Fruit fly (Drosophila melanogaster): ENCODE measurements around the gene lmgB.

The lmgB gene

DNA sequence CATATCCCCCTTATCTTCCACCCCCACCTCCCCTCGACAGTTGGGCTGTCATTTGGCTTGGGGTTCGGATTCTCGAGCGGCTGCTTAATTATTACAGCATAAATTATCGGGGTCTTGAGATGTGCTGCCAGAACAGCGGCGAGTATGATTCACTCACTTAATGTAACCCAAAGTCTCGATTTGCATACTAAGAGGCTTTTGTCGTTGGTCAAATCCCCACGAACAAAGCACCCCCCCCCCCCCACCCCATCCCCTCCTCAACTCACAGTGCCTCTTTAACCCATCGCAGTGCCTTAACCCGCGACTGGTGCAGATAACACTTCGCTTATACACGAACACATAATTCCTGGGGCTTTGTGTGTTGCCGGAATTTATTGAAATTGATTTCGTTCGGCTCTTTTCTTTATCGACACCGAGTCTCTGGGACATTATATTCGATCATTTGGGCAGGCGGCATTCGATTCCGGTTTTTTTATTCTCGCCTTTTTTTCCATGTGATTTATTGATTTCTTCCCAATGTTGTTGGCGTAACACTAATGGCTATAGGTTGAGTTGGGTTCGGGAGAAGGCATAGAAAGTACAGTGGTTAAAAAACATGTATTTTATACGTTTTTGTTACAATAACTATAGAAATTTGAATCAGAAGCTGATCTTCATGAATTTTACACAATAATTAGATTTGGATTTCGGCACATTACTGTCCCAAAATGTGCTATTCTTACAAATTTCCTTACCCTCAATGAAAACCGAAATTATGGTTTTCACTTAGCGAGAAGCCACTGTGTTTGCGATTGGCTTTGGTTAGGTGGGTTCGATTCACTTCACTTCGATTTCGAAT, 25.6 kb upstream of the lmgB start (continued):
- peak; percentile 54 for TF ChIP-seq CG30431 (GFP tag; optimal IDR thresholded peaks at IDR 0.05)
- no peak for TF ChIP-seq CG5953 (GFP tag; IDR thresholded peaks at IDR 0.05)
- TF ChIP-seq Atf6 (GFP tag; IDR thresholded peaks at IDR 0.05), result no peak
- TF ChIP-seq CG14050 (GFP tag; IDR thresholded peaks at IDR 0.05), result no peak
- TF ChIP-seq Usf (GFP tag; optimal IDR thresholded peaks at IDR 0.05), result no peak
- peak; percentile 30 for TF ChIP-seq Sox100B (GFP tag; optimal IDR thresholded peaks at IDR 0.05)
- TF ChIP-seq CG7786 (GFP tag; optimal IDR thresholded peaks at IDR 0.05), result peak; percentile 32
- peak; percentile 13 for TF ChIP-seq jumu (GFP tag; optimal IDR thresholded peaks at IDR 0.05)
- no peak for TF ChIP-seq Hr39 (optimal IDR thresholded peaks at IDR 0.05)
- peak; percentile 38 for TF ChIP-seq pho (GFP tag; optimal IDR thresholded peaks at IDR 0.05)
- TF ChIP-seq bab2 (GFP tag; optimal IDR thresholded peaks at IDR 0.05), result peak; percentile 23
- TF ChIP-seq MBD-R2 (GFP tag; IDR thresholded peaks at IDR 0.05), result no peak
- TF ChIP-seq sisA (GFP tag; IDR thresholded peaks at IDR 0.05), result no peak
- TF ChIP-seq Chrac-16 (GFP tag; optimal IDR thresholded peaks at IDR 0.05), result peak; percentile 53
- TF ChIP-seq lov (optimal IDR thresholded peaks at IDR 0.05), result no peak
- 0 out of 3 replicates have a peak, but pooled peaks have one; percentile 12 for TF ChIP-seq lov (GFP tag; IDR thresholded peaks at IDR 0.05)
- no peak for TF ChIP-seq aop (GFP tag; IDR thresholded peaks at IDR 0.05)
- TF ChIP-seq gcm (GFP tag; optimal IDR thresholded peaks at IDR 0.05), result peak; percentile 14
- TF ChIP-seq CG13296 (GFP tag; optimal IDR thresholded peaks at IDR 0.05), result no peak
- TF ChIP-seq en (GFP tag; optimal IDR thresholded peaks at IDR 0.05), result peak; percentile 19
- no peak for TF ChIP-seq usp (GFP tag; optimal IDR thresholded peaks at IDR 0.05)
- peak; percentile 29 to 49 for TF ChIP-seq Pdp1 (GFP tag; optimal IDR thresholded peaks at IDR 0.05)
- no peak for TF ChIP-seq CG14965 (GFP tag; optimal IDR thresholded peaks at IDR 0.05; ENCODE audit: borderline replicate concordance)
- no peak for TF ChIP-seq bbx (GFP tag; IDR thresholded peaks at IDR 0.05; ENCODE audit: partially characterized antibody)
- peak; percentile 88 for TF ChIP-seq crol (GFP tag; IDR thresholded peaks at IDR 0.05)
- peak; percentile 34 for TF ChIP-seq fd96Cb (tag; optimal IDR thresholded peaks at IDR 0.05)
- TF ChIP-seq HHEX (GFP tag; optimal IDR thresholded peaks at IDR 0.05), result no peak
- no peak for TF ChIP-seq CG7987 (GFP tag; optimal IDR thresholded peaks at IDR 0.05)
- 0 out of 4 replicates have a peak, but pooled peaks have one; percentile 79 for TF ChIP-seq chinmo (GFP tag; IDR thresholded peaks at IDR 0.05; ENCODE audit: partially characterized antibody)
- TF ChIP-seq wor (GFP tag; IDR thresholded peaks at IDR 0.05), result no peak
- no peak for TF ChIP-seq CG11093 (GFP tag; IDR thresholded peaks at IDR 0.05)
- TF ChIP-seq phol (tag; optimal IDR thresholded peaks at IDR 0.05), result peak; percentile 61
- peak; percentile 32 for TF ChIP-seq org-1 (GFP tag; optimal IDR thresholded peaks at IDR 0.05)
- TF ChIP-seq CG6654 (GFP tag; optimal IDR thresholded peaks at IDR 0.05), result no peak
- TF ChIP-seq Dll (GFP tag; IDR thresholded peaks at IDR 0.05; ENCODE audit: partially characterized antibody), result no peak
- peak; percentile 71 for TF ChIP-seq Deaf1 (tag; optimal IDR thresholded peaks at IDR 0.05)
- TF ChIP-seq Vsx1 (GFP tag; optimal IDR thresholded peaks at IDR 0.05), result no peak
- no peak for TF ChIP-seq gce (GFP tag; IDR thresholded peaks at IDR 0.05)
- TF ChIP-seq tgo (GFP tag; IDR thresholded peaks at IDR 0.05), result 0 out of 3 replicates have a peak, but pooled peaks have one; percentile 39
- no peak for TF ChIP-seq CG15011 (GFP tag; optimal IDR thresholded peaks at IDR 0.05)
- no peak for TF ChIP-seq CG6765 (GFP tag; optimal IDR thresholded peaks at IDR 0.05)
- no peak for TF ChIP-seq schlank (tag; optimal IDR thresholded peaks at IDR 0.05)
- TF ChIP-seq Doc3 (GFP tag; IDR thresholded peaks at IDR 0.05; ENCODE audit: partially characterized antibody), result no peak
- TF ChIP-seq CG11398 (GFP tag; optimal IDR thresholded peaks at IDR 0.05), result no peak
- no peak for TF ChIP-seq tio (GFP tag; optimal IDR thresholded peaks at IDR 0.05)
- TF ChIP-seq Dp (GFP tag; optimal IDR thresholded peaks at IDR 0.05), result no peak
- TF ChIP-seq CG13287 (GFP tag; IDR thresholded peaks at IDR 0.05; ENCODE audit: partially characterized antibody), result no peak
- no peak for TF ChIP-seq CG9215 (GFP tag; IDR thresholded peaks at IDR 0.05)
- TF ChIP-seq pfk (GFP tag; optimal IDR thresholded peaks at IDR 0.05), result no peak
